Worm (Caenorhabditis elegans) whole organism, L4 larva: ENCODE data around the gene eif-3.K.

Experiments used
- D1046.2 ChIP-seq: fragments of 200-800 bp; sonication (Bioruptor generic); IDR thresholded peaks from 2 replicates; pipeline ENCODE4 v1.3.6; 2022; ENCODE audit warnings: missing genetic modification characterization, missing compliant biosample characterization
- R02D3.7 ChIP-seq: fragments of 150-350 bp; sonication (generic microtip); optimal IDR thresholded peaks from 3 replicates; lab custom pipeline; 2014; ENCODE audit warnings: missing biosample characterization, missing genetic modification characterization
- T20F7.1 ChIP-seq: fragments of 200-800 bp; sonication (Bioruptor generic); optimal IDR thresholded peaks from 2 replicates; lab custom pipeline; 2018; ENCODE audit warnings: mild to moderate bottlenecking, missing genetic modification characterization, missing compliant biosample characterization
- Y75B8A.6 ChIP-seq: fragments of 200-800 bp; sonication (Bioruptor generic); IDR thresholded peaks from 2 replicates; pipeline ENCODE4 v1.3.6; 2022; ENCODE audit warnings: missing genetic modification reagents, missing genetic modification characterization, missing compliant biosample characterization
- aha-1 ChIP-seq: fragments of 150-350 bp; peaks from one replicate; lab custom pipeline; 2014; ENCODE audit warnings: missing biosample characterization, missing genetic modification characterization
- ama-1 ChIP-seq: fragments of 150-350 bp; optimal IDR thresholded peaks from 2 replicates; lab custom pipeline; 2014; ENCODE audit warnings: inconsistent platforms, mixed read lengths
- arid-1 ChIP-seq: fragments of 200-800 bp; sonication (Bioruptor generic); conservative IDR thresholded peaks from 2 replicates; pipeline ENCODE4 v1.3.6; 2022; ENCODE audit warnings: missing genetic modification reagents, missing genetic modification characterization, missing compliant biosample characterization
- attf-4 ChIP-seq: sonication (generic microtip); optimal IDR thresholded peaks from 3 replicates; lab custom pipeline; 2017; ENCODE audit warnings: missing biosample characterization, missing genetic modification characterization
- ceh-20 ChIP-seq: fragments of 200-800 bp; sonication (Bioruptor generic); IDR thresholded peaks from 2 replicates; pipeline ENCODE4 v1.3.6; 2022; ENCODE audit warnings: missing genetic modification reagents, missing genetic modification characterization, missing compliant biosample characterization
- ceh-28 ChIP-seq: fragments of 150-350 bp; optimal IDR thresholded peaks from 2 replicates; lab custom pipeline; 2014; ENCODE audit warnings: missing biosample characterization, missing genetic modification reagents, missing genetic modification characterization
- ceh-62 ChIP-seq: sonication (generic microtip); optimal IDR thresholded peaks from 2 replicates; lab custom pipeline; 2017; ENCODE audit warnings: missing biosample characterization, missing genetic modification characterization
- ceh-82 ChIP-seq: sonication (generic microtip); optimal IDR thresholded peaks from 2 replicates; lab custom pipeline; 2017; ENCODE audit warnings: missing biosample characterization, missing genetic modification characterization
- ctbp-1 ChIP-seq: fragments of 200-800 bp; sonication (Bioruptor generic); IDR thresholded peaks from 2 replicates; pipeline ENCODE4 v1.3.6; 2022; ENCODE audit warnings: missing genetic modification reagents, missing genetic modification characterization, missing compliant biosample characterization
- daf-12 ChIP-seq: fragments of 150-350 bp; optimal IDR thresholded peaks from 2 replicates; lab custom pipeline; 2014; ENCODE audit warnings: missing biosample characterization, missing genetic modification reagents, missing genetic modification characterization
- daf-8 ChIP-seq: fragments of 200-800 bp; sonication (Bioruptor generic); IDR thresholded peaks from 2 replicates; pipeline ENCODE4 v1.3.6; 2022; ENCODE audit warnings: missing genetic modification characterization, missing compliant biosample characterization
- dmd-6 ChIP-seq: fragments of 200-800 bp; sonication (Bioruptor generic); IDR thresholded peaks from 2 replicates; pipeline ENCODE4 v1.3.6; 2022; ENCODE audit warnings: missing genetic modification reagents, missing genetic modification characterization, missing compliant biosample characterization
- dmd-9 ChIP-seq: fragments of 200-800 bp; sonication (Bioruptor generic); IDR thresholded peaks from 2 replicates; pipeline ENCODE4 v1.3.6; 2022; ENCODE audit warnings: missing genetic modification reagents, missing genetic modification characterization, missing compliant biosample characterization
- dpl-1 ChIP-seq: fragments of 150-350 bp; optimal IDR thresholded peaks from 2 replicates; lab custom pipeline; 2014; ENCODE audit warnings: missing biosample characterization, missing genetic modification reagents, missing genetic modification characterization
- duxl-1 ChIP-seq: sonication (generic microtip); optimal IDR thresholded peaks from 2 replicates; lab custom pipeline; 2016; ENCODE audit warnings: mild to moderate bottlenecking, missing genetic modification characterization, moderate library complexity, missing compliant biosample characterization; ENCODE audit not compliant: poor library complexity
- dve-1 ChIP-seq: sonication (generic microtip); optimal IDR thresholded peaks from 2 replicates; lab custom pipeline; 2017; ENCODE audit warnings: antibody characterized with exemption, mild to moderate bottlenecking, missing genetic modification characterization, missing compliant biosample characterization; ENCODE audit not compliant: insufficient read depth
- egl-27 ChIP-seq: sonication (generic microtip); optimal IDR thresholded peaks from 3 replicates; lab custom pipeline; 2017; ENCODE audit warnings: missing biosample characterization, missing genetic modification reagents, missing genetic modification characterization
- gei-8 ChIP-seq: fragments of 200-800 bp; sonication (Bioruptor generic); optimal IDR thresholded peaks from 2 replicates; lab custom pipeline; 2018; ENCODE audit warnings: mild to moderate bottlenecking, missing genetic modification characterization, missing compliant biosample characterization
- hif-1 ChIP-seq, 2 experiments: sonication (generic microtip); optimal IDR thresholded peaks; 2 replicates each; lab custom pipeline; 2016 to 2017; ENCODE audit warnings: missing compliant biosample characterization in 2 of 2, missing genetic modification characterization in 2 of 2, missing genetic modification reagents in 2 of 2, missing genotype in 2 of 2, mild to moderate bottlenecking in 1 of 2
- hlh-30 ChIP-seq: sonication (generic microtip); optimal IDR thresholded peaks from 2 replicates; lab custom pipeline; 2017; ENCODE audit warnings: antibody characterized with exemption, mild to moderate bottlenecking, missing genetic modification characterization, missing compliant biosample characterization; ENCODE audit not compliant: insufficient read depth
- lin-1 ChIP-seq: fragments of 200-800 bp; sonication (Bioruptor generic); IDR thresholded peaks from 2 replicates; pipeline ENCODE4 v1.3.6; 2022; ENCODE audit warnings: missing genetic modification reagents, missing genetic modification characterization, missing compliant biosample characterization
- lin-39 ChIP-seq: fragments of 150-350 bp; optimal IDR thresholded peaks from 2 replicates; lab custom pipeline; 2014; ENCODE audit warnings: missing biosample characterization, missing genetic modification reagents, missing genetic modification characterization
- lir-3 ChIP-seq: sonication (generic microtip); optimal IDR thresholded peaks from 2 replicates; lab custom pipeline; 2016; ENCODE audit warnings: mild to moderate bottlenecking, missing genetic modification characterization, missing compliant biosample characterization
- madf-5 ChIP-seq, 2 experiments: fragments of 200-800 bp; sonication (Bioruptor generic); IDR thresholded peaks; 2 replicates each; pipeline ENCODE4 v1.3.6; 2022; ENCODE audit warnings: missing compliant biosample characterization in 2 of 2, missing genetic modification characterization in 2 of 2
- mdt-29 ChIP-seq: fragments of 200-800 bp; sonication (Bioruptor generic); IDR thresholded peaks from 2 replicates; pipeline ENCODE4 v1.3.6; 2022; ENCODE audit warnings: missing genetic modification reagents, missing genetic modification characterization, missing compliant biosample characterization
- mep-1 ChIP-seq: fragments of 150-350 bp; sonication (generic microtip); optimal IDR thresholded peaks from 3 replicates; lab custom pipeline; 2014; ENCODE audit warnings: missing biosample characterization, missing genetic modification characterization
- mxl-2 ChIP-seq: fragments of 200-800 bp; sonication (Bioruptor generic); conservative IDR thresholded peaks from 2 replicates; pipeline ENCODE4 v1.3.6; 2022; ENCODE audit warnings: missing genetic modification reagents, missing genetic modification characterization, missing compliant biosample characterization
- nhr-102 ChIP-seq: sonication (generic microtip); optimal IDR thresholded peaks from 2 replicates; lab custom pipeline; 2016; ENCODE audit warnings: mild to moderate bottlenecking, missing genetic modification characterization, moderate library complexity, missing compliant biosample characterization
- nhr-11 ChIP-seq: fragments of 150-350 bp; optimal IDR thresholded peaks from 2 replicates; lab custom pipeline; 2014; ENCODE audit warnings: missing biosample characterization, missing genetic modification characterization
- nhr-28 ChIP-seq: fragments of 150-350 bp; optimal IDR thresholded peaks from 2 replicates; lab custom pipeline; 2014; ENCODE audit warnings: missing biosample characterization, missing genetic modification characterization
- nhr-41 ChIP-seq: fragments of 200-800 bp; sonication (Bioruptor generic); IDR thresholded peaks from 2 replicates; pipeline ENCODE4 v1.3.6; 2022; ENCODE audit warnings: missing genetic modification reagents, missing genetic modification characterization, missing compliant biosample characterization
- nhr-48 ChIP-seq: sonication (generic microtip); optimal IDR thresholded peaks from 2 replicates; lab custom pipeline; 2016; ENCODE audit warnings: mild to moderate bottlenecking, missing genetic modification characterization, missing compliant biosample characterization
- nhr-77 ChIP-seq: fragments of 150-350 bp; optimal IDR thresholded peaks from 2 replicates; lab custom pipeline; 2014; ENCODE audit warnings: missing biosample characterization, missing genetic modification characterization
- pqm-1 ChIP-seq: sonication (generic microtip); optimal IDR thresholded peaks from 2 replicates; lab custom pipeline; 2017; ENCODE audit warnings: missing biosample characterization, missing genetic modification characterization
- saeg-2 ChIP-seq: fragments of 200-800 bp; sonication (Bioruptor generic); IDR thresholded peaks from 2 replicates; pipeline ENCODE4 v1.3.6; 2022; ENCODE audit warnings: missing genetic modification reagents, missing genetic modification characterization, missing compliant biosample characterization
- sdz-12 ChIP-seq: fragments of 200-800 bp; sonication (Bioruptor generic); optimal IDR thresholded peaks from 2 replicates; lab custom pipeline; 2018; ENCODE audit warnings: mild to moderate bottlenecking, missing genetic modification characterization, missing compliant biosample characterization
- set-16 ChIP-seq: fragments of 200-800 bp; sonication (Bioruptor generic); IDR thresholded peaks from 2 replicates; pipeline ENCODE4 v1.3.6; 2022; ENCODE audit warnings: missing genetic modification reagents, missing genetic modification characterization, missing compliant biosample characterization
- skn-1 ChIP-seq: fragments of 150-350 bp; optimal IDR thresholded peaks from 2 replicates; lab custom pipeline; 2014; ENCODE audit warnings: missing biosample characterization, missing genetic modification characterization
- snpc-1.2 ChIP-seq: fragments of 200-800 bp; sonication (Bioruptor generic); IDR thresholded peaks from 2 replicates; pipeline ENCODE4 v1.3.6; 2022; ENCODE audit warnings: missing genetic modification reagents, missing genetic modification characterization, missing compliant biosample characterization
- spr-1 ChIP-seq: sonication (generic microtip); optimal IDR thresholded peaks from 2 replicates; lab custom pipeline; 2016; ENCODE audit warnings: mild to moderate bottlenecking, missing genetic modification characterization, missing compliant biosample characterization
- spr-3 ChIP-seq: fragments of 200-800 bp; sonication (Bioruptor generic); optimal IDR thresholded peaks from 2 replicates; lab custom pipeline; 2018; ENCODE audit warnings: mild to moderate bottlenecking, missing genetic modification characterization, missing compliant biosample characterization
- tra-1 ChIP-seq: fragments of 200-800 bp; sonication (Bioruptor generic); IDR thresholded peaks from 2 replicates; pipeline ENCODE4 v1.3.6; 2022; ENCODE audit warnings: missing genetic modification reagents, missing genetic modification characterization, missing compliant biosample characterization
- unc-130 ChIP-seq: sonication (generic microtip); optimal IDR thresholded peaks from 2 replicates; lab custom pipeline; 2016; ENCODE audit warnings: missing genetic modification reagents, missing genetic modification characterization, missing compliant biosample characterization
- zag-1 ChIP-seq: fragments of 150-350 bp; optimal IDR thresholded peaks from 2 replicates; lab custom pipeline; 2014; ENCODE audit warnings: missing biosample characterization, missing genetic modification characterization
- zfp-3 ChIP-seq: fragments of 200-800 bp; sonication (Bioruptor generic); conservative IDR thresholded peaks from 2 replicates; pipeline ENCODE4 v1.3.6; 2022; ENCODE audit warnings: missing genetic modification reagents, missing genetic modification characterization, missing compliant biosample characterization
- ztf-11 ChIP-seq: fragments of 150-350 bp; optimal IDR thresholded peaks from 2 replicates; lab custom pipeline; 2014; ENCODE audit warnings: missing biosample characterization, missing genetic modification characterization
- ztf-7 ChIP-seq: fragments of 150-350 bp; optimal IDR thresholded peaks from 2 replicates; lab custom pipeline; 2014; ENCODE audit warnings: missing biosample characterization, missing genetic modification characterization

eif-3.K gene

DNA sequence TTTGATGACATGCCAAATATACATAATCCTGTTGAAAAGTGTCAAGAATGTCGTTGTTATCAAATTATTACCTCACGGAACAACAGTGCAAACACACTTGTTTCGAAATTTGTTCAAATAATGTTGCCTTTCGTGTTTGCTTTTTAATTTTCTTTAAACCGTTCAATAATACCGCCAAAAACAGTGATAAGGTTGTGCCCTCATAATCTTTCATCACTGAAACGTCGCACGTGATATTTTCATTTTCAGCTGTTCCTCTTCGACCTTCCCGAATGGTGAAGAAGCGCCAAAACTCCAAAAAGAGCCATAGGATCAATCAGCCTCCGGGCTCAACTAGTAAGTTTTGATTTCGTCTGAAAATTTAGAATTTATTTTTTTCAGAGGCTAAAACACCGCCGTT lies 48.3 kb downstream of the eif-3.K start, which contains the start of gene inft-2 (continued):
- TF ChIP-seq ceh-28 (no peak), daf-8 (no peak), gei-8 (GFP tag; lab: Kevin White, UChicago) (no peak), skn-1 (tag; lab: Kevin White, UChicago) (no peak), dmd-6 (GFP tag; lab: Robert Waterston, UW) (peak; percentile 46), pqm-1 (tag; lab: Kevin White, UChicago) (peak; percentile 19), zag-1 (tag; lab: Kevin White, UChicago) (no peak), lin-39 (no peak), ama-1 (lab: Kevin White, UChicago) (no peak), hif-1 (tag; optimal IDR thresholded peaks at IDR 0.05; lab: Kevin White, UChicago) (no peak), mxl-2 (no peak), aha-1 (no peak), dve-1 (tag; lab: Kevin White, UChicago) (peak; percentile 60), dmd-9 (GFP tag; lab: Robert Waterston, UW) (no peak), saeg-2 (GFP tag; lab: Robert Waterston, UW) (0 out of 2 replicates have a peak, but pooled peaks have one; percentile 30), lin-1 (GFP tag; lab: Robert Waterston, UW) (0 out of 2 replicates have a peak, but pooled peaks have one; percentile 10), tra-1 (no peak), ctbp-1 (GFP tag; lab: Robert Waterston, UW) (no peak), nhr-41 (GFP tag; lab: Robert Waterston, UW) (no peak), arid-1 (GFP tag; lab: Robert Waterston, UW) (no peak), egl-27 (tag; lab: Kevin White, UChicago) (no peak), zfp-3 (GFP tag; lab: Robert Waterston, UW) (no peak), T20F7.1 (GFP tag; lab: Kevin White, UChicago) (no peak), set-16 (GFP tag; lab: Robert Waterston, UW) (no peak), D1046.2 (GFP tag; lab: Robert Waterston, UW) (no peak), ceh-82 (no peak), duxl-1 (no peak)

DNA sequence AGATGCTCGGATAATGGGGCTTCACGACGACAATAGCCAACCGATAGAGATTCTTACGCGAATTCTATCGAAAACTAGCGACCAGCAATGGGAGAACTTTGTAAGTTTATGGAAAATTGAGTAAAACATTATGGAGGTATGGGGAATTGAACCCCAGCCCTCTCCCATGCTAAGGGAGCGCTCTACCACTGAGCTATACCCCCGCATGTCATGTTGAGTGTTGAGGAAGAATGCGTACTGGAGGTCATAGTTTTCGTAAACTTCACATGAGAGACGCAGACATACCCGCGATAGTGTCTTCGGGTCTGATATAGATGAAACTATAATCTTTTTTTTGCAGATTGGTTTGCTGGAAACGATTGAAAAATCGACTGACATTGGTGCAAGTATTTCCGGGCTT lies 49.6 kb downstream of the eif-3.K start:
- TF ChIP-seq spr-1 (tag; lab: Kevin White, UChicago) (peak; percentile 72), lir-3 (peak; percentile 14), hlh-30 (peak; percentile 56), T20F7.1 (GFP tag; lab: Kevin White, UChicago) (no peak), ceh-20 (GFP tag; lab: Robert Waterston, UW) (peak; percentile 78), spr-3 (GFP tag; lab: Kevin White, UChicago) (peak; percentile 86), mep-1 (tag; lab: Kevin White, UChicago) (peak; percentile 85), nhr-77 (peak; percentile 63), ztf-7 (peak; percentile 77), nhr-102 (tag; lab: Kevin White, UChicago) (peak; percentile 71), lin-1 (GFP tag; lab: Robert Waterston, UW) (peak; percentile 75), snpc-1.2 (GFP tag; lab: Robert Waterston, UW) (peak; percentile 83), attf-4 (tag; lab: Kevin White, UChicago) (no peak), madf-5 (GFP tag; IDR thresholded peaks at IDR 0.05; lab: Robert Waterston, UW) (peak in 1 of 2 experiments; percentile 8; a peak in 1 of 4 replicates), nhr-28 (tag; lab: Kevin White, UChicago) (peak; percentile 72), nhr-41 (GFP tag; lab: Robert Waterston, UW) (peak; percentile 89), ztf-11 (no peak), zag-1 (tag; lab: Kevin White, UChicago) (no peak), nhr-48 (tag; lab: Kevin White, UChicago) (peak; percentile 68), R02D3.7 (tag; lab: Kevin White, UChicago) (no peak), Y75B8A.6 (GFP tag; lab: Robert Waterston, UW) (0 out of 2 replicates have a peak, but pooled peaks have one; percentile 65), nhr-11 (tag; lab: Kevin White, UChicago) (no peak), daf-12 (tag; lab: Kevin White, UChicago) (no peak), mdt-29 (GFP tag; lab: Robert Waterston, UW) (0 out of 2 replicates have a peak, but pooled peaks have one; percentile 17), ceh-82 (no peak), dpl-1 (GFP tag; lab: Kevin White, UChicago) (peak; percentile 46), sdz-12 (GFP tag; lab: Kevin White, UChicago) (no peak), unc-130 (GFP tag; lab: Kevin White, UChicago) (peak; percentile 50), ceh-62 (no peak)
